Fruit fly (Drosophila melanogaster) whole organism, adult: Measurements from ENCODE around the gene CG14191.

ENCODE experiments used
- CG11617 ChIP-seq: fragments of 200-800 bp; sonication (Bioruptor generic); optimal IDR thresholded peaks from 2 replicates; lab custom pipeline; 2017; ENCODE audit warnings: mild to moderate bottlenecking, missing biosample characterization, missing genetic modification reagents, missing genetic modification characterization
- CG12768 ChIP-seq: fragments of 200-800 bp; sonication (Bioruptor generic); optimal IDR thresholded peaks from 2 replicates; lab custom pipeline; 2017; ENCODE audit warnings: missing biosample characterization, missing genetic modification characterization, mild to moderate bottlenecking, moderate library complexity, missing genetic modification reagents
- CG14711 ChIP-seq: fragments of 200-800 bp; sonication (Bioruptor generic); optimal IDR thresholded peaks from 2 replicates; lab custom pipeline; 2018; ENCODE audit warnings: missing biosample characterization, mild to moderate bottlenecking, missing genetic modification characterization, moderate library complexity
- CG1620 ChIP-seq: fragments of 200-800 bp; sonication (Bioruptor generic); optimal IDR thresholded peaks from 2 replicates; lab custom pipeline; 2016; ENCODE audit warnings: missing biosample characterization, missing genetic modification characterization
- CG33017 ChIP-seq: fragments of 200-800 bp; sonication (Bioruptor generic); optimal IDR thresholded peaks from 2 replicates; lab custom pipeline; 2018; ENCODE audit warnings: missing biosample characterization, mild to moderate bottlenecking, missing genetic modification characterization, moderate library complexity
- CG5204 ChIP-seq: fragments of 200-800 bp; sonication (Bioruptor generic); optimal IDR thresholded peaks from 2 replicates; lab custom pipeline; 2016; ENCODE audit warnings: missing biosample characterization, missing genetic modification characterization
- CG7045 ChIP-seq: fragments of 200-800 bp; sonication (Bioruptor generic); optimal IDR thresholded peaks from 2 replicates; lab custom pipeline; 2017; ENCODE audit warnings: missing biosample characterization, mild to moderate bottlenecking, missing genetic modification characterization
- CG7101 ChIP-seq: fragments of 200-800 bp; sonication (Bioruptor generic); optimal IDR thresholded peaks from 2 replicates; lab custom pipeline; 2018; ENCODE audit warnings: missing biosample characterization, mild to moderate bottlenecking, missing genetic modification characterization, moderate library complexity
- Clk ChIP-seq: fragments of 200-800 bp; sonication (Bioruptor generic); optimal IDR thresholded peaks from 2 replicates; lab custom pipeline; 2017; ENCODE audit warnings: missing biosample characterization, missing genetic modification characterization
- Crg-1 ChIP-seq: fragments of 200-800 bp; sonication (Bioruptor generic); optimal IDR thresholded peaks from 2 replicates; lab custom pipeline; 2016; ENCODE audit warnings: missing biosample characterization, missing genetic modification characterization
- Hr96 ChIP-seq: fragments of 200-800 bp; sonication (Bioruptor generic); optimal IDR thresholded peaks from 2 replicates; lab custom pipeline; 2016; ENCODE audit warnings: missing biosample characterization, missing genetic modification characterization
- Mnt ChIP-seq: fragments of 200-800 bp; sonication (Bioruptor generic); optimal IDR thresholded peaks from 2 replicates; lab custom pipeline; 2016; ENCODE audit warnings: missing biosample characterization, mild to moderate bottlenecking, missing genetic modification characterization
- bab1 ChIP-seq: fragments of 200-800 bp; sonication (Bioruptor generic); optimal IDR thresholded peaks from 3 replicates; lab custom pipeline; 2019; ENCODE audit warnings: missing biosample characterization, mild to moderate bottlenecking, missing genetic modification characterization, moderate library complexity
- cic ChIP-seq: fragments of 200-800 bp; sonication (Bioruptor generic); optimal IDR thresholded peaks from 2 replicates; lab custom pipeline; 2017; ENCODE audit warnings: missing biosample characterization, mild to moderate bottlenecking, missing genetic modification characterization, moderate library complexity
- cnc ChIP-seq, 2 experiments: fragments of >200 bp; optimal IDR thresholded peaks; 2 replicates each; lab custom pipeline; 2017
- kay ChIP-seq: fragments of 200-800 bp; sonication (Bioruptor generic); peaks from one replicate; lab custom pipeline; 2016; ENCODE audit warnings: missing biosample characterization, missing genetic modification characterization, borderline replicate concordance
- ovo ChIP-seq: fragments of 200-800 bp; sonication (Bioruptor generic); optimal IDR thresholded peaks from 2 replicates; lab custom pipeline; 2016; ENCODE audit warnings: missing biosample characterization, missing genetic modification characterization
- pad ChIP-seq: fragments of 200-800 bp; sonication (Bioruptor generic); optimal IDR thresholded peaks from 3 replicates; lab custom pipeline; 2017; ENCODE audit warnings: missing biosample characterization, missing genetic modification characterization, mild to moderate bottlenecking, moderate library complexity, missing genetic modification reagents
- tj ChIP-seq: fragments of 200-800 bp; sonication (Bioruptor generic); optimal IDR thresholded peaks from 3 replicates; lab custom pipeline; 2017; ENCODE audit warnings: missing biosample characterization, mild to moderate bottlenecking, missing genetic modification characterization, moderate library complexity
- toe ChIP-seq: fragments of 200-800 bp; sonication (Bioruptor generic); optimal IDR thresholded peaks from 2 replicates; lab custom pipeline; 2016; ENCODE audit warnings: missing biosample characterization, missing genetic modification characterization

Gene CG14191

DNA sequence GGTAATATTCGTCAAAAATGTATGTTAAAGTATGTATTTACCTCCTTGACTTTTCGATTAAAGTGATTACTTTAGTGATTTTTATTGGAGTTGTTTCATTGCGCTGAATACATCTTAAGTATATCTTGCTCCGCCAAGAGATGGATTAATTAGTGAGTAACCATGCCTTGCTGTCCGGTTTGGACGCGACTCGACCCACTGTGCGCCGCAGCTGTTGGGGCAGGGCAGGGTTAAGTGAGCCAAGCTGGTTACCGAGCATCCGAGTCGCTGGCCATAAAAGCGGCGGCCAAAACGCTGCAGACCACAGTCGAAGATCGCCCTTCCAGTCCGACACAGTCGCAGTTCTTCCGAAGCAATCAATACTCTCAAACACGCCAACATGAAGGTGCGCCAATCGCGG lies at the start of gene CG14191:
Gene CG14191 (plus strand): TSS at position 301 of the 400 bp plus-strand sequence.
- TF ChIP-seq CG14711 (tag; lab: Kevin White, UChicago) (no peak), CG7045 (GFP tag; lab: Kevin White, UChicago) (no peak), CG5204 (GFP tag; lab: Kevin White, UChicago) (no peak), cic (GFP tag; lab: Kevin White, UChicago) (no peak), CG7101 (no peak), CG33017 (tag; lab: Kevin White, UChicago) (no peak), Crg-1 (GFP tag; lab: Kevin White, UChicago) (no peak), CG12768 (no peak), CG11617 (GFP tag; lab: Kevin White, UChicago) (no peak), kay (GFP tag; lab: Kevin White, UChicago) (no peak), ovo (GFP tag; lab: Kevin White, UChicago) (no peak), Mnt (GFP tag; lab: Kevin White, UChicago) (no peak), cnc (optimal IDR thresholded peaks at IDR 0.05; lab: Kevin White, UChicago) (no peak), Hr96 (GFP tag; lab: Kevin White, UChicago) (no peak), bab1 (GFP tag; lab: Kevin White, UChicago) (no peak), CG1620 (no peak), toe (GFP tag; lab: Kevin White, UChicago) (no peak), tj (no peak)

DNA sequence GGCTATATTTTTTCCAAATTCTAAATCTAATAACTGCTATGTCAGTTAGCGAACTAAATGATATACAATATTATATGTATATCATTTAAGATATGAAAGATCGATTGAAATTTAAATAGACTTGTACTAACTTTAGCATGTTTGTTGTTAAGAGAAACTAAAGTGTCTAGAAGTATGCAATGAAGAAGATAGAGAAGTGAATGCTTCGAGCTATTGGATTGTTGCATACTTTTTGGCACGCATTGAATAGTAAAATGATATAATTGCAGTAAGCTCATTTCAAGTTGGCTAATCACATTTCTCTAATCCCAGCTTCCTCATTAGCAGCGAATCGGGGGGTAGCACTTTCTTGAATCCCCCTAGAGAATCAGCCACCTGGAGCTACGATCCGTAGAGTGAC lies 47.7 kb upstream of the CG14191 start:
- TF ChIP-seq pad (GFP tag; lab: Kevin White, UChicago) (no peak), tj (no peak), Crg-1 (GFP tag; lab: Kevin White, UChicago) (no peak), cic (GFP tag; lab: Kevin White, UChicago) (no peak)

DNA sequence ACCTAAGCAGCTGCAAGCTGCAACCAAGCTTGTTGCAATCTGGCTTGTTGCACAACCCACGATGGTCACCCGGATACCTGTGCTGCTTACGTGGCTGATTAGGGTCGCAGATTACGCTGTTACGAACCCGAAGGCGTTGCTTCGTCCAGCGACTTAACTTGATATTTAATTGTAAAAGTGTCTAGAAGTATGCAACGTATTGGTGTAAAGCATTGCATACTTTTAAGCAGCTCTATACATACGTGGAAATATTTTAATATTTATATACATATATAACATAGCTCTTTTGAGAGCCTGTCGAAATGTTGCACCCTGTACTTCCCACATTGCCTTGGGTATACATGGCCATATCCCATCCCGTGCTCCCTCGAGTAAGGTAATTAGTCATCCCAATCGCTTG lies 44.3 kb upstream of the CG14191 start:
- no peak for TF ChIP-seq CG7101
- TF ChIP-seq CG7045 (GFP tag; lab: Kevin White, UChicago): no peak
- no peak for TF ChIP-seq Clk (GFP tag; lab: Kevin White, UChicago)
- TF ChIP-seq Crg-1 (GFP tag; lab: Kevin White, UChicago): no peak
- TF ChIP-seq ovo (GFP tag; lab: Kevin White, UChicago): no peak
- TF ChIP-seq CG1620: no peak
- no peak for TF ChIP-seq pad (GFP tag; lab: Kevin White, UChicago)
- TF ChIP-seq kay (GFP tag; lab: Kevin White, UChicago): no peak
- no peak for TF ChIP-seq CG12768
- no peak for TF ChIP-seq CG33017 (tag; lab: Kevin White, UChicago)
- no peak for TF ChIP-seq tj
- TF ChIP-seq CG5204 (GFP tag; lab: Kevin White, UChicago): no peak
- no peak for TF ChIP-seq CG11617 (GFP tag; lab: Kevin White, UChicago)
- no peak for TF ChIP-seq CG14711 (tag; lab: Kevin White, UChicago)
- TF ChIP-seq cnc (optimal IDR thresholded peaks at IDR 0.05; lab: Kevin White, UChicago): no peak
- TF ChIP-seq bab1 (GFP tag; lab: Kevin White, UChicago): no peak
- no peak for TF ChIP-seq Hr96 (GFP tag; lab: Kevin White, UChicago)
- no peak for TF ChIP-seq toe (GFP tag; lab: Kevin White, UChicago)
- TF ChIP-seq Mnt (GFP tag; lab: Kevin White, UChicago): no peak

DNA sequence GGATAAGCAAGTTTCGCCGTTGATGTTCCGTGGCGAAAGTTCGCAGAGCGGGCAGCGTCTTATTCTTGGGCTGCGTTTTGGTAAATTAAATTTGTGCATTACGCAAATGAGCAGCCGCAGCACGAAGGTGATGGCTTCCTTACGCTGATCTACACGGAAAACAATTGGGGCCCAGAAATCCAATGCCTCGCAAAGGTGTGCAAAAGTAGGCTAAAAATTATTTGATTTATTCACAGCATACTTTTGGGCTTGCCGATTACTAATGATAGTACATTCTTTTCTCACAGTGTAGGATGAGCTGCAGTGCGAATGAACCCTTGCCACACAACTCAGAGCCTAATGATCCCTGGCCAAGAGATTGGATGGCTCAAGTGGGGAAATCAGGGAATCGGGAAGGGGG lies 41.2 kb upstream of the CG14191 start:
- TF ChIP-seq Crg-1 (GFP tag; lab: Kevin White, UChicago): no peak

DNA sequence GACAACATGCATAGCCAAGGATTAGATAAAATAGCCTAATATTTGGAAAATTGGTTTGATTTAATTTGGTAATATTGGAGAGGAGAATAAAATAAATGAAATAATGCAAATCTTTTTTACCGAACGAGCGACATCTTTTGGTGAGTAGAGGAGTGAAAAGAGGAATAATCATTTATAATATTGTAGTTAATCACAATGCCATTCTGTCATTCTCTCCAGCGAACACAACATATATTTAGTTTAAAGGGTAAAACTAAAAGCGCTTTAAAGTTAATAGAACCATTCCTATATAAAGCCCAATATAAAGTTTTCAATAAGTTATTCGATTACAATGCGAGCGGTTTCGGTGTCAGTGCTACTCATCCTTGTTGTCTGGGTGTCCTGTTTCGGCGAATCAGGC lies 31.3 kb upstream of the CG14191 start, which contains the start of gene Diedel3:
Gene Diedel3 (plus strand): TSS at position 301 of the 400 bp plus-strand sequence.
- TF ChIP-seq CG5204 (GFP tag; lab: Kevin White, UChicago) (no peak), Hr96 (GFP tag; lab: Kevin White, UChicago) (no peak), CG7101 (no peak), Mnt (GFP tag; lab: Kevin White, UChicago) (no peak), CG14711 (tag; lab: Kevin White, UChicago) (no peak), tj (no peak), Clk (GFP tag; lab: Kevin White, UChicago) (no peak), CG33017 (tag; lab: Kevin White, UChicago) (no peak), kay (GFP tag; lab: Kevin White, UChicago) (no peak), toe (GFP tag; lab: Kevin White, UChicago) (no peak), ovo (GFP tag; lab: Kevin White, UChicago) (no peak), CG1620 (no peak), CG7045 (GFP tag; lab: Kevin White, UChicago) (no peak), CG12768 (no peak), CG11617 (GFP tag; lab: Kevin White, UChicago) (no peak), cic (GFP tag; lab: Kevin White, UChicago) (no peak), pad (GFP tag; lab: Kevin White, UChicago) (no peak)

DNA sequence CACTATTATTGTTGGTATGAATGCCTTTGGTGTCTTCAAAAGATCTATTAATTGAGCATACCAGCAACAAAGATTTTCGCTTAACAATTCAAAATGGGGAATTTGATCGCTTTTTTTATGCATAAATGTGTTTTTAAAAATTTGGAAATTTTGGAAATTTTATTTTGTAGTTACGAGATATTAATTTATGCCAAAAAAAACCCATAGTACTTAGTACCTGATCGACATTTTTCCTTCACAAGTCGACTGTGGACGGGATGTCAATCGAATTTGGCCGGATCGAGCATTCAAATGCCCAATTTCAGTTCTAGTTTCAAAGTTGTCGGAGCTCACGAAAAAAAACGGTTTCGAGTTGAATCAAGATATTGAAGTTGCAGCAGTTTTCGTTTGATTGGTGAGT lies 24.9 kb upstream of the CG14191 start, which contains the start of gene CG14190:
Gene CG14190 (plus strand): TSS at position 301 of the 400 bp plus-strand sequence.
- TF ChIP-seq CG5204 (GFP tag; lab: Kevin White, UChicago) (no peak), CG11617 (GFP tag; lab: Kevin White, UChicago) (no peak), CG12768 (no peak), Hr96 (GFP tag; lab: Kevin White, UChicago) (no peak), Clk (GFP tag; lab: Kevin White, UChicago) (no peak), cnc (optimal IDR thresholded peaks at IDR 0.05; lab: Kevin White, UChicago) (no peak), pad (GFP tag; lab: Kevin White, UChicago) (no peak), bab1 (GFP tag; lab: Kevin White, UChicago) (no peak), tj (no peak), CG33017 (tag; lab: Kevin White, UChicago) (no peak), CG7045 (GFP tag; lab: Kevin White, UChicago) (no peak), CG1620 (no peak), Mnt (GFP tag; lab: Kevin White, UChicago) (no peak)
